5 worm cellular contexts compared by ENCODE assay signal in the genomic region with DNA sequence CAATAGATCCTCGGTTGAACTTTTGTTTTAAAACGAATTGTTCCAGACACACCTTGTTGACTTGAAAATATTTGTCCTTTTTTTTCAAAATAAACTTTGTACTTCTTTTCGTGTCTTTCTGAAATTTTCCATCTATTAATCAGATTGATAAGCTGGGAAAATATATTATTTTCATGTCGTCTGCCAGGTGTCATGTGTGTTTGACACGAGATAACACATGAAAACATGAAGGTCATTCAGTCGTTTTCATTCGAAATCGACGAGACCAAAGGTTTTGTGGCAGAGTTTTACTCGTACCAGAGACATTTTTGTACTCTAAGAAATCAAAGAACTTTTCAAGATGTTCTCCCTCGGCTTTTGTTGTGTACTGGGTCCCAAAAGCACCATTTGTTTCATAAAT.
TF ChIP-seq lines count a peak whose summit lies in the region.

No protein-coding gene starts in this region.

TF ChIP-seq in whole organism, L1 larva, 84 proteins besides CTCF, POLR2A, EP300 and RAD21 (continues in another document):
- TF ChIP-seq egl-13 (tag; optimal IDR thresholded peaks at IDR 0.05; lab: Kevin White, UChicago) (no peak), ceh-8 (GFP tag; optimal IDR thresholded peaks at IDR 0.05; lab: Kevin White, UChicago) (no peak), snpc-4 (tag; optimal IDR thresholded peaks at IDR 0.05; lab: Kevin White, UChicago) (no peak), vab-15 (tag; optimal IDR thresholded peaks at IDR 0.05; lab: Kevin White, UChicago) (no peak), C04F5.9 (tag; optimal IDR thresholded peaks at IDR 0.05; lab: Kevin White, UChicago) (no peak), aly-2 (tag; optimal IDR thresholded peaks at IDR 0.05; lab: Kevin White, UChicago) (no peak), lir-3 (tag; optimal IDR thresholded peaks at IDR 0.05; lab: Kevin White, UChicago; ENCODE audit: poor library complexity) (no peak), ces-1 (GFP tag; optimal IDR thresholded peaks at IDR 0.05; lab: Kevin White, UChicago) (no peak), nhr-77 (tag; optimal IDR thresholded peaks at IDR 0.05; lab: Kevin White, UChicago) (no peak), egl-27 (tag; optimal IDR thresholded peaks at IDR 0.05; lab: Kevin White, UChicago) (no peak), jun-1 (tag; optimal IDR thresholded peaks at IDR 0.05; lab: Kevin White, UChicago) (no peak), tlp-1 (tag; optimal IDR thresholded peaks at IDR 0.05; lab: Kevin White, UChicago) (no peak), Y116A8C.19 (tag; optimal IDR thresholded peaks at IDR 0.05; lab: Kevin White, UChicago; ENCODE audit: borderline replicate concordance) (no peak), lin-35 (GFP tag; optimal IDR thresholded peaks at IDR 0.05; lab: Kevin White, UChicago) (peak in 1 of 2 experiments; percentile 58), nhr-20 (tag; optimal IDR thresholded peaks at IDR 0.05; lab: Kevin White, UChicago) (peak; percentile 59), rnt-1 (tag; optimal IDR thresholded peaks at IDR 0.05; lab: Kevin White, UChicago) (no peak), isw-1 (GFP tag; IDR thresholded peaks at IDR 0.05; lab: Robert Waterston, UW) (no peak), F16B12.6 (tag; optimal IDR thresholded peaks at IDR 0.05; lab: Kevin White, UChicago) (no peak)

TF ChIP-seq in whole organism, L2 larva, 48 proteins besides CTCF, POLR2A, EP300 and RAD21:
- TF ChIP-seq nhr-23 (tag; optimal IDR thresholded peaks at IDR 0.05; lab: Kevin White, UChicago) (no peak), alr-1 (tag; optimal IDR thresholded peaks at IDR 0.05; lab: Kevin White, UChicago) (no peak), ztf-11 (tag; optimal IDR thresholded peaks at IDR 0.05; lab: Kevin White, UChicago) (no peak), sma-9 (GFP tag; optimal IDR thresholded peaks at IDR 0.05; lab: Kevin White, UChicago) (peak; percentile 64), sma-9 (tag; optimal IDR thresholded peaks at IDR 0.05; lab: Kevin White, UChicago) (no peak), lsy-2 (tag; optimal IDR thresholded peaks at IDR 0.05; lab: Kevin White, UChicago) (peak in 1 of 2 experiments; percentile 29), F13H6.1 (tag; optimal IDR thresholded peaks at IDR 0.05; lab: Kevin White, UChicago) (peak; percentile 25), C34F6.9 (tag; optimal IDR thresholded peaks at IDR 0.05; lab: Kevin White, UChicago) (peak; percentile 25), nhr-237 (tag; optimal IDR thresholded peaks at IDR 0.05; lab: Kevin White, UChicago) (no peak), gmeb-1 (tag; optimal IDR thresholded peaks at IDR 0.05; lab: Kevin White, UChicago) (peak; percentile 27), ceh-16 (tag; optimal IDR thresholded peaks at IDR 0.05; lab: Kevin White, UChicago) (no peak), mdl-1 (tag; optimal IDR thresholded peaks at IDR 0.05; lab: Kevin White, UChicago) (peak in 1 of 2 experiments; percentile 22), crh-2 (tag; optimal IDR thresholded peaks at IDR 0.05; lab: Kevin White, UChicago) (peak; percentile 50), nhr-25 (tag; optimal IDR thresholded peaks at IDR 0.05; lab: Kevin White, UChicago) (peak; percentile 53), fos-1 (tag; optimal IDR thresholded peaks at IDR 0.05; lab: Kevin White, UChicago) (peak; percentile 24), nhr-129 (tag; optimal IDR thresholded peaks at IDR 0.05; lab: Kevin White, UChicago) (peak; percentile 45), sma-3 (GFP tag; optimal IDR thresholded peaks at IDR 0.05; lab: Kevin White, UChicago) (peak; percentile 41), ceh-82 (tag; optimal IDR thresholded peaks at IDR 0.05; lab: Kevin White, UChicago) (no peak)

TF ChIP-seq in whole organism, L3 larva, 47 proteins besides CTCF, POLR2A, EP300 and RAD21 (continues in another document):
- TF ChIP-seq eor-1 (tag; optimal IDR thresholded peaks at IDR 0.05; lab: Kevin White, UChicago) (no peak), nhr-23 (tag; optimal IDR thresholded peaks at IDR 0.05; lab: Kevin White, UChicago) (no peak), ceh-16 (tag; optimal IDR thresholded peaks at IDR 0.05; lab: Kevin White, UChicago) (no peak), hmg-11 (tag; optimal IDR thresholded peaks at IDR 0.05; lab: Kevin White, UChicago) (no peak), nhr-28 (tag; optimal IDR thresholded peaks at IDR 0.05; lab: Kevin White, UChicago) (no peak), R02D3.7 (tag; optimal IDR thresholded peaks at IDR 0.05; lab: Kevin White, UChicago) (no peak), ztf-11 (tag; optimal IDR thresholded peaks at IDR 0.05; lab: Kevin White, UChicago) (no peak), ceh-28 (tag; optimal IDR thresholded peaks at IDR 0.05; lab: Kevin White, UChicago) (no peak), ZK546.5 (tag; optimal IDR thresholded peaks at IDR 0.05; lab: Kevin White, UChicago) (no peak), nhr-25 (tag; optimal IDR thresholded peaks at IDR 0.05; lab: Kevin White, UChicago) (peak; percentile 23), unc-62 (GFP tag; optimal IDR thresholded peaks at IDR 0.05; lab: Kevin White, UChicago) (no peak), skn-1 (tag; optimal IDR thresholded peaks at IDR 0.05; lab: Kevin White, UChicago) (no peak), nhr-76 (tag; optimal IDR thresholded peaks at IDR 0.05; lab: Kevin White, UChicago) (no peak), nhr-11 (tag; optimal IDR thresholded peaks at IDR 0.05; lab: Kevin White, UChicago) (no peak), pha-4 (tag; optimal IDR thresholded peaks at IDR 0.05; lab: Kevin White, UChicago) (peak; percentile 63), fkh-10 (GFP tag; optimal IDR thresholded peaks at IDR 0.05; lab: Kevin White, UChicago) (no peak), snpc-4 (tag; optimal IDR thresholded peaks at IDR 0.05; lab: Kevin White, UChicago) (no peak), lsy-12 (tag; optimal IDR thresholded peaks at IDR 0.05; lab: Kevin White, UChicago) (no peak), pqm-1 (tag; optimal IDR thresholded peaks at IDR 0.05; lab: Kevin White, UChicago) (peak; percentile 48), ceh-82 (tag; optimal IDR thresholded peaks at IDR 0.05; lab: Kevin White, UChicago) (no peak)

TF ChIP-seq in whole organism, L4 larva, 104 proteins besides CTCF, POLR2A, EP300 and RAD21 (continues in another document):
- TF ChIP-seq pqm-1 (tag; optimal IDR thresholded peaks at IDR 0.05; lab: Kevin White, UChicago), result no peak
- TF ChIP-seq nhr-76 (tag; optimal IDR thresholded peaks at IDR 0.05; lab: Kevin White, UChicago), result no peak
- TF ChIP-seq lin-38 (GFP tag; IDR thresholded peaks at IDR 0.05; lab: Robert Waterston, UW), result no peak
- no peak for TF ChIP-seq aha-1 (tag; lab: Kevin White, UChicago)
- no peak for TF ChIP-seq unc-130 (GFP tag; optimal IDR thresholded peaks at IDR 0.05; lab: Kevin White, UChicago)
- peak; percentile 92 for TF ChIP-seq hlh-30 (tag; optimal IDR thresholded peaks at IDR 0.05; lab: Kevin White, UChicago; ENCODE audit: insufficient read depth)
- no peak for TF ChIP-seq spr-1 (tag; optimal IDR thresholded peaks at IDR 0.05; lab: Kevin White, UChicago)
- peak; percentile 70 for TF ChIP-seq hlh-11 (tag; optimal IDR thresholded peaks at IDR 0.05; lab: Kevin White, UChicago)
- peak; percentile 27 for TF ChIP-seq mxl-3 (GFP tag; optimal IDR thresholded peaks at IDR 0.05; lab: Kevin White, UChicago)
- no peak for TF ChIP-seq fkh-10 (GFP tag; optimal IDR thresholded peaks at IDR 0.05; lab: Kevin White, UChicago)
- no peak for TF ChIP-seq D1046.2 (GFP tag; IDR thresholded peaks at IDR 0.05; lab: Robert Waterston, UW)
- TF ChIP-seq nhr-77 (tag; optimal IDR thresholded peaks at IDR 0.05; lab: Kevin White, UChicago), result peak; percentile 65
- no peak for TF ChIP-seq dmd-8 (GFP tag; IDR thresholded peaks at IDR 0.05; lab: Robert Waterston, UW)
- no peak for TF ChIP-seq ama-1 (optimal IDR thresholded peaks at IDR 0.05; lab: Kevin White, UChicago)
- no peak for TF ChIP-seq zfp-2 (tag; optimal IDR thresholded peaks at IDR 0.05; lab: Kevin White, UChicago)
- no peak for TF ChIP-seq lin-39 (tag; optimal IDR thresholded peaks at IDR 0.05; lab: Kevin White, UChicago)
- TF ChIP-seq R02D3.7 (tag; optimal IDR thresholded peaks at IDR 0.05; lab: Kevin White, UChicago), result no peak
- no peak for TF ChIP-seq mes-2 (tag; optimal IDR thresholded peaks at IDR 0.05; lab: Kevin White, UChicago; ENCODE audit: poor library complexity, severe bottlenecking)
- no peak for TF ChIP-seq ctbp-1 (GFP tag; IDR thresholded peaks at IDR 0.05; lab: Robert Waterston, UW)
- TF ChIP-seq mdl-1 (tag; optimal IDR thresholded peaks at IDR 0.05; lab: Kevin White, UChicago), result peak in 1 of 2 experiments; percentile 71
- TF ChIP-seq mep-1 (tag; optimal IDR thresholded peaks at IDR 0.05; lab: Kevin White, UChicago), result peak; percentile 44

TF ChIP-seq in whole organism, young adult, 124 proteins besides CTCF, POLR2A, EP300 and RAD21 (continues in another document):
- TF ChIP-seq dpff-1 (tag; optimal IDR thresholded peaks at IDR 0.05; lab: Kevin White, UChicago) (no peak), madf-6 (GFP tag; IDR thresholded peaks at IDR 0.05; lab: Robert Waterston, UW) (no peak), lsy-27 (tag; optimal IDR thresholded peaks at IDR 0.05; lab: Kevin White, UChicago; ENCODE audit: borderline replicate concordance, insufficient read depth) (no peak), attf-6 (GFP tag; IDR thresholded peaks at IDR 0.05; lab: Robert Waterston, UW) (no peak), atf-7 (tag; optimal IDR thresholded peaks at IDR 0.05; lab: Kevin White, UChicago) (peak; percentile 9), B0261.1 (tag; optimal IDR thresholded peaks at IDR 0.05; lab: Kevin White, UChicago) (no peak), ceh-40 (GFP tag; IDR thresholded peaks at IDR 0.05; lab: Robert Waterston, UW) (no peak), pha-4 (tag; optimal IDR thresholded peaks at IDR 0.05; lab: Kevin White, UChicago) (peak; percentile 42), snpc-4 (GFP tag; optimal IDR thresholded peaks at IDR 0.05; lab: Kevin White, UChicago) (no peak), snpc-4 (tag; optimal IDR thresholded peaks at IDR 0.05; lab: Kevin White, UChicago) (peak in 1 of 4 experiments; percentile 4), madf-8 (GFP tag; conservative IDR thresholded peaks at IDR 0.05; lab: Robert Waterston, UW) (no peak), cebp-1 (GFP tag; IDR thresholded peaks at IDR 0.05; lab: Robert Waterston, UW) (0 out of 2 replicates have a peak, but pooled peaks have one; percentile 15), cebp-1 (tag; optimal IDR thresholded peaks at IDR 0.05; lab: Kevin White, UChicago) (peak; percentile 50), egl-44 (GFP tag; IDR thresholded peaks at IDR 0.05; lab: Robert Waterston, UW) (no peak), tbp1 (GFP tag; optimal IDR thresholded peaks at IDR 0.05; lab: Kevin White, UChicago) (peak; percentile 5), egrh-3 (GFP tag; IDR thresholded peaks at IDR 0.05; lab: Robert Waterston, UW) (no peak), attf-5 (GFP tag; optimal IDR thresholded peaks at IDR 0.05; lab: Kevin White, UChicago) (peak; percentile 38), Y53F4B.3 (GFP tag; IDR thresholded peaks at IDR 0.05; lab: Robert Waterston, UW) (no peak), athp-1 (tag; optimal IDR thresholded peaks at IDR 0.05; lab: Kevin White, UChicago) (no peak), gei-17 (GFP tag; optimal IDR thresholded peaks at IDR 0.05; lab: Kevin White, UChicago) (no peak), xnd-1 (tag; optimal IDR thresholded peaks at IDR 0.05; lab: Kevin White, UChicago) (no peak), ceh-79 (tag; optimal IDR thresholded peaks at IDR 0.05; lab: Kevin White, UChicago) (no peak), ztf-26 (tag; optimal IDR thresholded peaks at IDR 0.05; lab: Kevin White, UChicago) (peak; percentile 19)
